Fruit fly (Drosophila melanogaster) whole organism, embryonic: ENCODE measurements around the gene Myo31DF.

Experiments used
- B-H2 ChIP-seq: fragments of 200-800 bp; sonication (Bioruptor generic); optimal IDR thresholded peaks from 2 replicates; lab custom pipeline; 2018; ENCODE audit warnings: missing biosample characterization, mild to moderate bottlenecking, missing genetic modification characterization
- C15 ChIP-seq: fragments of 200-800 bp; sonication (Bioruptor generic); IDR thresholded peaks from 3 replicates; pipeline ENCODE4 v1.3.6; 2022; ENCODE audit warnings: missing biosample characterization, missing genetic modification characterization
- CG11398 ChIP-seq: fragments of 200-800 bp; sonication (Bioruptor generic); optimal IDR thresholded peaks from 2 replicates; lab custom pipeline; 2016; ENCODE audit warnings: missing biosample characterization, missing genetic modification characterization
- CG11696 ChIP-seq: fragments of 200-800 bp; sonication (Bioruptor generic); IDR thresholded peaks from 2 replicates; pipeline ENCODE4 v1.3.6; 2022; ENCODE audit warnings: missing biosample characterization, missing genetic modification characterization
- CG14050 ChIP-seq: fragments of 200-800 bp; sonication (Bioruptor generic); IDR thresholded peaks from 3 replicates; pipeline ENCODE4 v1.3.6; 2022; ENCODE audit warnings: missing biosample characterization, missing genetic modification characterization
- CG17361 ChIP-seq: fragments of 200-800 bp; sonication (Bioruptor generic); IDR thresholded peaks from 3 replicates; pipeline ENCODE4 v1.3.6; 2022; ENCODE audit warnings: missing biosample characterization, missing genetic modification characterization
- CG31365 ChIP-seq: fragments of 200-800 bp; sonication (Bioruptor generic); optimal IDR thresholded peaks from 2 replicates; lab custom pipeline; 2018; ENCODE audit warnings: missing biosample characterization, mild to moderate bottlenecking, missing genetic modification characterization
- CG4404 ChIP-seq: fragments of 200-800 bp; sonication (Bioruptor generic); IDR thresholded peaks from 2 replicates; pipeline ENCODE4 v1.3.6; 2022; ENCODE audit warnings: missing biosample characterization, missing genetic modification characterization
- CG6791 ChIP-seq: fragments of 200-800 bp; sonication (Bioruptor generic); IDR thresholded peaks from 3 replicates; pipeline ENCODE4 v1.3.6; 2022; ENCODE audit warnings: missing biosample characterization, missing genetic modification characterization; ENCODE audit not compliant: partially characterized antibody
- CG6813 ChIP-seq: fragments of 200-800 bp; sonication (Bioruptor generic); optimal IDR thresholded peaks from 2 replicates; lab custom pipeline; 2017; ENCODE audit warnings: missing biosample characterization, missing genetic modification characterization, mild to moderate bottlenecking, moderate library complexity, missing genetic modification reagents
- CG7357 ChIP-seq: fragments of 200-800 bp; sonication (Bioruptor generic); IDR thresholded peaks from 3 replicates; pipeline ENCODE4 v1.3.6; 2022; ENCODE audit warnings: missing biosample characterization, missing genetic modification characterization
- CG8089 ChIP-seq: fragments of 200-800 bp; sonication (Bioruptor generic); optimal IDR thresholded peaks from 3 replicates; lab custom pipeline; 2016; ENCODE audit warnings: missing biosample characterization, missing genetic modification characterization
- CG8281 ChIP-seq: fragments of 200-800 bp; sonication (Bioruptor generic); optimal IDR thresholded peaks from 2 replicates; lab custom pipeline; 2018; ENCODE audit warnings: missing biosample characterization, mild to moderate bottlenecking, missing genetic modification characterization, moderate library complexity
- CoRest ChIP-seq: fragments of 200-800 bp; sonication (Bioruptor generic); optimal IDR thresholded peaks from 3 replicates; lab custom pipeline; 2018; ENCODE audit warnings: missing biosample characterization, mild to moderate bottlenecking, missing genetic modification characterization, moderate library complexity
- D19A ChIP-seq: fragments of 200-800 bp; optimal IDR thresholded peaks from 3 replicates; lab custom pipeline; 2019; ENCODE audit warnings: missing biosample characterization, mild to moderate bottlenecking, missing genetic modification characterization, moderate library complexity
- D19B ChIP-seq: fragments of 200-800 bp; sonication (Bioruptor generic); optimal IDR thresholded peaks from 2 replicates; lab custom pipeline; 2017; ENCODE audit warnings: missing biosample characterization, mild to moderate bottlenecking, missing genetic modification characterization
- Deaf1 ChIP-seq: fragments of 200-800 bp; optimal IDR thresholded peaks from 3 replicates; lab custom pipeline; 2019; ENCODE audit warnings: missing biosample characterization, mild to moderate bottlenecking, missing genetic modification characterization, moderate library complexity
- Dek ChIP-seq: fragments of 200-800 bp; sonication (Bioruptor generic); optimal IDR thresholded peaks from 3 replicates; lab custom pipeline; 2019; ENCODE audit warnings: missing biosample characterization, mild to moderate bottlenecking, missing genetic modification characterization, moderate library complexity
- Drgx ChIP-seq: fragments of 200-800 bp; sonication (Bioruptor generic); IDR thresholded peaks from 2 replicates; pipeline ENCODE4 v1.3.6; 2022; ENCODE audit warnings: missing biosample characterization, missing genetic modification characterization
- Gsc ChIP-seq: fragments of 200-800 bp; sonication (Bioruptor generic); IDR thresholded peaks from 2 replicates; pipeline ENCODE4 v1.3.6; 2022; ENCODE audit warnings: missing biosample characterization, missing genetic modification characterization
- MTF-1 ChIP-seq: fragments of 200-800 bp; sonication (Bioruptor generic); optimal IDR thresholded peaks from 2 replicates; lab custom pipeline; 2018; ENCODE audit warnings: missing biosample characterization, mild to moderate bottlenecking, missing genetic modification characterization, borderline replicate concordance
- Mad ChIP-seq: fragments of 200-800 bp; sonication (Bioruptor generic); optimal IDR thresholded peaks from 2 replicates; lab custom pipeline; 2016; ENCODE audit warnings: missing biosample characterization, missing genetic modification characterization
- Oli ChIP-seq: fragments of 200-800 bp; sonication (Bioruptor generic); optimal IDR thresholded peaks from 2 replicates; lab custom pipeline; 2018; ENCODE audit warnings: missing biosample characterization, mild to moderate bottlenecking, missing genetic modification characterization, moderate library complexity
- Xbp1 ChIP-seq: fragments of 200-800 bp; sonication (Bioruptor generic); optimal IDR thresholded peaks from 3 replicates; lab custom pipeline; 2016; ENCODE audit warnings: missing biosample characterization, mild to moderate bottlenecking, missing genetic modification characterization
- ase ChIP-seq: fragments of 200-800 bp; sonication (Bioruptor generic); IDR thresholded peaks from 3 replicates; pipeline ENCODE4 v1.3.6; 2022; ENCODE audit warnings: missing biosample characterization, missing genetic modification characterization
- cad ChIP-seq: fragments of >200 bp; optimal IDR thresholded peaks from 2 replicates; lab custom pipeline; 2017; ENCODE audit warnings: missing biosample characterization, missing genetic modification characterization
- ci ChIP-seq: fragments of 200-800 bp; sonication (Bioruptor generic); IDR thresholded peaks from 3 replicates; pipeline ENCODE4 v1.3.6; 2022; ENCODE audit warnings: missing biosample characterization, missing genetic modification characterization
- crp ChIP-seq, 2 experiments: fragments of 200-800 bp; sonication (Bioruptor generic); optimal IDR thresholded peaks; 2 replicates in 1 of 2; 3 replicates in 1 of 2; lab custom pipeline; 2017; ENCODE audit warnings: missing biosample characterization in 2 of 2, missing genetic modification characterization in 2 of 2, mild to moderate bottlenecking in 1 of 2, moderate library complexity in 1 of 2
- cwo ChIP-seq: fragments of 200-800 bp; sonication (Bioruptor generic); optimal IDR thresholded peaks from 3 replicates; lab custom pipeline; 2017; ENCODE audit warnings: missing biosample characterization, missing genetic modification characterization, mild to moderate bottlenecking, moderate library complexity, missing genetic modification reagents
- dysf ChIP-seq: fragments of 200-800 bp; sonication (Bioruptor generic); IDR thresholded peaks from 3 replicates; pipeline ENCODE4 v1.3.6; 2022; ENCODE audit warnings: missing biosample characterization, missing genetic modification characterization
- eve ChIP-seq, 2 experiments: fragments of >200 bp; optimal IDR thresholded peaks; 2 replicates each; lab custom pipeline; 2017; ENCODE audit warnings: missing biosample characterization in 2 of 2, missing genetic modification characterization in 2 of 2
- knrl ChIP-seq: fragments of 200-800 bp; sonication (Bioruptor generic); IDR thresholded peaks from 3 replicates; pipeline ENCODE4 v1.3.6; 2022; ENCODE audit warnings: missing biosample characterization, missing genetic modification characterization; ENCODE audit not compliant: partially characterized antibody
- lab ChIP-seq: fragments of 200-800 bp; sonication (Bioruptor generic); optimal IDR thresholded peaks from 3 replicates; lab custom pipeline; 2017; ENCODE audit warnings: missing biosample characterization, missing genetic modification characterization, mild to moderate bottlenecking, moderate library complexity, missing genetic modification reagents
- lmd ChIP-seq: fragments of 200-800 bp; sonication (Bioruptor generic); IDR thresholded peaks from 2 replicates; pipeline ENCODE4 v1.3.6; 2022; ENCODE audit warnings: missing biosample characterization, missing genetic modification characterization
- lov ChIP-seq, 2 experiments: fragments of 200-800 bp in 1 of 2; fragments of >200 bp in 1 of 2; sonication (Bioruptor generic) in 1 of 2; IDR thresholded peaks in 1 of 2; optimal IDR thresholded peaks in 1 of 2; 2 replicates in 1 of 2; 3 replicates in 1 of 2; pipeline versions ENCODE4 v1.3.6 to Lab custom; 2017 to 2022; ENCODE audit warnings: missing biosample characterization in 1 of 2, missing genetic modification characterization in 1 of 2
- nau ChIP-seq: fragments of 200-800 bp; sonication (Bioruptor generic); optimal IDR thresholded peaks from 3 replicates; lab custom pipeline; 2017; ENCODE audit warnings: missing biosample characterization, mild to moderate bottlenecking, missing genetic modification characterization, missing genetic modification reagents
- nmo ChIP-seq: fragments of 200-800 bp; sonication (Bioruptor generic); optimal IDR thresholded peaks from 2 replicates; lab custom pipeline; 2018; ENCODE audit warnings: missing biosample characterization, mild to moderate bottlenecking, missing genetic modification characterization, moderate library complexity
- pan ChIP-seq, 4 experiments: fragments of >200 bp in 3 of 4; fragments of 200-800 bp in 1 of 4; sonication (Bioruptor generic) in 1 of 4; optimal IDR thresholded peaks in 3 of 4; IDR thresholded peaks in 1 of 4; 2 replicates each; pipeline versions ENCODE4 v1.3.6 to Lab custom; 2017 to 2022; ENCODE audit warnings: missing biosample characterization in 2 of 4, missing genetic modification characterization in 2 of 4, mixed read lengths in 1 of 4
- pfk ChIP-seq: fragments of 200-800 bp; sonication (Bioruptor generic); optimal IDR thresholded peaks from 2 replicates; lab custom pipeline; 2018; ENCODE audit warnings: missing biosample characterization, mild to moderate bottlenecking, missing genetic modification characterization, moderate library complexity
- pho ChIP-seq: fragments of 200-800 bp; sonication (Bioruptor generic); optimal IDR thresholded peaks from 2 replicates; lab custom pipeline; 2016; ENCODE audit warnings: missing biosample characterization, missing genetic modification characterization
- prd ChIP-seq, 3 experiments: fragments of >200 bp in 2 of 3; fragments of 200-800 bp in 1 of 3; sonication (Bioruptor generic) in 1 of 3; optimal IDR thresholded peaks in 2 of 3; IDR thresholded peaks in 1 of 3; 2 replicates in 2 of 3; 3 replicates in 1 of 3; pipeline versions ENCODE4 v1.3.6 to Lab custom; 2017 to 2022; ENCODE audit warnings: missing biosample characterization in 1 of 3, missing genetic modification characterization in 1 of 3
- ro ChIP-seq: fragments of 200-800 bp; sonication (Bioruptor generic); IDR thresholded peaks from 2 replicates; pipeline ENCODE4 v1.3.6; 2022; ENCODE audit warnings: missing biosample characterization, missing genetic modification characterization
- scrt ChIP-seq: fragments of 200-800 bp; sonication (Bioruptor generic); optimal IDR thresholded peaks from 2 replicates; lab custom pipeline; 2018; ENCODE audit warnings: missing biosample characterization, mild to moderate bottlenecking, missing genetic modification characterization, moderate library complexity
- tx ChIP-seq: fragments of 200-800 bp; sonication (Bioruptor generic); optimal IDR thresholded peaks from 2 replicates; lab custom pipeline; 2016; ENCODE audit warnings: missing biosample characterization, missing genetic modification characterization
- usp ChIP-seq: fragments of >200 bp; optimal IDR thresholded peaks from 2 replicates; lab custom pipeline; 2017; ENCODE audit warnings: missing biosample characterization, missing genetic modification characterization
- wek ChIP-seq: fragments of 200-800 bp; sonication (Bioruptor generic); optimal IDR thresholded peaks from 3 replicates; lab custom pipeline; 2018; ENCODE audit warnings: missing biosample characterization, mild to moderate bottlenecking, missing genetic modification characterization, moderate library complexity
- zf30C ChIP-seq: fragments of 200-800 bp; sonication (Bioruptor generic); optimal IDR thresholded peaks from 3 replicates; lab custom pipeline; 2018; ENCODE audit warnings: missing biosample characterization, mild to moderate bottlenecking, missing genetic modification characterization

Myo31DF gene

dm6 chr2L:10522174-10522893, 15.8 kb upstream of the Myo31DF start (continued):
- TF ChIP-seq scrt (GFP tag; lab: Kevin White, UChicago) (peak; percentile 85), Deaf1 (tag; lab: Kevin White, UChicago) (peak; percentile 27), B-H2 (GFP tag; lab: Kevin White, UChicago) (no peak), dysf (GFP tag; lab: Robert Waterston, UW) (peak; percentile 90), CG11696 (GFP tag; lab: Robert Waterston, UW) (no peak), usp (GFP tag; lab: Kevin White, UChicago) (no peak), pan (optimal IDR thresholded peaks at IDR 0.05; lab: Kevin White, UChicago) (peak in 1 of 2 experiments; percentile 4), pan (GFP tag; optimal IDR thresholded peaks at IDR 0.05 in 1 of 2, IDR thresholded peaks at IDR 0.05 in 1 of 2) (peak in 1 of 2 experiments; percentile 74), CG8089 (GFP tag; lab: Kevin White, UChicago) (no peak), lab (peak; percentile 74), crp (GFP tag; optimal IDR thresholded peaks at IDR 0.05; lab: Kevin White, UChicago) (peak in 1 of 2 experiments; percentile 6), ro (GFP tag; lab: Robert Waterston, UW) (no peak), CG14050 (peak; percentile 42; the same call in 2 of the 3 replicates), MTF-1 (GFP tag; lab: Kevin White, UChicago) (no peak), cwo (GFP tag; lab: Kevin White, UChicago) (peak; percentile 66), ci (GFP tag; lab: Robert Waterston, UW) (no peak), lmd (peak; percentile 83), D19A (tag; lab: Kevin White, UChicago) (peak; percentile 49), cad (GFP tag; lab: Kevin White, UChicago) (no peak), D19B (GFP tag; lab: Kevin White, UChicago) (peak; percentile 88), CG11398 (no peak), nmo (peak; percentile 79), tx (no peak), CG4404 (GFP tag; lab: Robert Waterston, UW) (peak; percentile 65), Drgx (GFP tag; lab: Robert Waterston, UW) (peak; percentile 38; the same call in 1 of the 2 replicates), Dek (tag; lab: Kevin White, UChicago) (peak; percentile 28), C15 (GFP tag; lab: Robert Waterston, UW) (no peak), CG6791 (no peak), pho (GFP tag; lab: Kevin White, UChicago) (no peak), eve (GFP tag; optimal IDR thresholded peaks at IDR 0.05; lab: Kevin White, UChicago) (peak in 1 of 2 experiments; percentile 68), CG6813 (peak; percentile 36), wek (GFP tag; lab: Kevin White, UChicago) (no peak), CoRest (tag; lab: Kevin White, UChicago) (peak; percentile 82), knrl (GFP tag; lab: Robert Waterston, UW) (no peak), Xbp1 (GFP tag; lab: Kevin White, UChicago) (peak; percentile 65), Gsc (no peak), zf30C (GFP tag; lab: Kevin White, UChicago) (no peak), ase (GFP tag; lab: Robert Waterston, UW) (peak; percentile 60; the same call in 1 of the 3 replicates), prd (optimal IDR thresholded peaks at IDR 0.05; lab: Kevin White, UChicago) (no peak), prd (GFP tag; IDR thresholded peaks at IDR 0.05; lab: Robert Waterston, UW) (peak; percentile 71; the same call in 2 of the 3 replicates), pfk (GFP tag; lab: Kevin White, UChicago) (no peak), CG8281 (tag; lab: Kevin White, UChicago) (peak; percentile 11), CG17361 (GFP tag; lab: Robert Waterston, UW) (peak; percentile 83), Oli (tag; lab: Kevin White, UChicago) (peak; percentile 76), CG7357 (peak; percentile 61), Mad (no peak), CG31365 (tag; lab: Kevin White, UChicago) (no peak), lov (optimal IDR thresholded peaks at IDR 0.05; lab: Kevin White, UChicago) (no peak), lov (GFP tag; IDR thresholded peaks at IDR 0.05; lab: Robert Waterston, UW) (no peak), nau (peak; percentile 66)
